Fruit fly (Drosophila melanogaster) whole organism, adult: ENCODE results near the gene CG10492.

ENCODE experiments used
- CG11617 ChIP-seq: fragments of 200-800 bp; sonication (Bioruptor generic); optimal IDR thresholded peaks from 2 replicates; lab custom pipeline; 2017; ENCODE audit warnings: mild to moderate bottlenecking, missing biosample characterization, missing genetic modification reagents, missing genetic modification characterization
- CG12768 ChIP-seq: fragments of 200-800 bp; sonication (Bioruptor generic); optimal IDR thresholded peaks from 2 replicates; lab custom pipeline; 2017; ENCODE audit warnings: missing biosample characterization, missing genetic modification characterization, mild to moderate bottlenecking, moderate library complexity, missing genetic modification reagents
- CG14711 ChIP-seq: fragments of 200-800 bp; sonication (Bioruptor generic); optimal IDR thresholded peaks from 2 replicates; lab custom pipeline; 2018; ENCODE audit warnings: missing biosample characterization, mild to moderate bottlenecking, missing genetic modification characterization, moderate library complexity
- CG1620 ChIP-seq: fragments of 200-800 bp; sonication (Bioruptor generic); optimal IDR thresholded peaks from 2 replicates; lab custom pipeline; 2016; ENCODE audit warnings: missing biosample characterization, missing genetic modification characterization
- Clk ChIP-seq: fragments of 200-800 bp; sonication (Bioruptor generic); optimal IDR thresholded peaks from 2 replicates; lab custom pipeline; 2017; ENCODE audit warnings: missing biosample characterization, missing genetic modification characterization
- Crg-1 ChIP-seq: fragments of 200-800 bp; sonication (Bioruptor generic); optimal IDR thresholded peaks from 2 replicates; lab custom pipeline; 2016; ENCODE audit warnings: missing biosample characterization, missing genetic modification characterization
- Hr96 ChIP-seq: fragments of 200-800 bp; sonication (Bioruptor generic); optimal IDR thresholded peaks from 2 replicates; lab custom pipeline; 2016; ENCODE audit warnings: missing biosample characterization, missing genetic modification characterization
- Mnt ChIP-seq: fragments of 200-800 bp; sonication (Bioruptor generic); optimal IDR thresholded peaks from 2 replicates; lab custom pipeline; 2016; ENCODE audit warnings: missing biosample characterization, mild to moderate bottlenecking, missing genetic modification characterization
- bab1 ChIP-seq: fragments of 200-800 bp; sonication (Bioruptor generic); optimal IDR thresholded peaks from 3 replicates; lab custom pipeline; 2019; ENCODE audit warnings: missing biosample characterization, mild to moderate bottlenecking, missing genetic modification characterization, moderate library complexity
- kay ChIP-seq: fragments of 200-800 bp; sonication (Bioruptor generic); peaks from one replicate; lab custom pipeline; 2016; ENCODE audit warnings: missing biosample characterization, missing genetic modification characterization, borderline replicate concordance
- pad ChIP-seq: fragments of 200-800 bp; sonication (Bioruptor generic); optimal IDR thresholded peaks from 3 replicates; lab custom pipeline; 2017; ENCODE audit warnings: missing biosample characterization, missing genetic modification characterization, mild to moderate bottlenecking, moderate library complexity, missing genetic modification reagents
- tj ChIP-seq: fragments of 200-800 bp; sonication (Bioruptor generic); optimal IDR thresholded peaks from 3 replicates; lab custom pipeline; 2017; ENCODE audit warnings: missing biosample characterization, mild to moderate bottlenecking, missing genetic modification characterization, moderate library complexity
- toe ChIP-seq: fragments of 200-800 bp; sonication (Bioruptor generic); optimal IDR thresholded peaks from 2 replicates; lab custom pipeline; 2016; ENCODE audit warnings: missing biosample characterization, missing genetic modification characterization

dm6 chr2L:19054516-19054887, 624 bp downstream of the CG10492 start:
- TF ChIP-seq pad (GFP tag; lab: Kevin White, UChicago) (no peak), Crg-1 (GFP tag; lab: Kevin White, UChicago) (no peak), CG14711 (no peak), CG12768 (GFP tag; lab: Kevin White, UChicago) (no peak), kay (GFP tag; lab: Kevin White, UChicago) (no peak), tj (GFP tag; lab: Kevin White, UChicago) (no peak), bab1 (GFP tag; lab: Kevin White, UChicago) (no peak), toe (GFP tag; lab: Kevin White, UChicago) (no peak), CG11617 (GFP tag; lab: Kevin White, UChicago) (no peak), CG1620 (GFP tag; lab: Kevin White, UChicago) (no peak), Clk (GFP tag; lab: Kevin White, UChicago) (no peak), Mnt (GFP tag; lab: Kevin White, UChicago) (no peak), Hr96 (GFP tag; lab: Kevin White, UChicago) (no peak)
